Fruit fly (Drosophila melanogaster) whole organism, embryonic: ENCODE measurements around the gene miple2.

Source experiments
- ATbp ChIP-seq: fragments of 200-800 bp; sonication (Bioruptor generic); optimal IDR thresholded peaks from 2 replicates; lab custom pipeline; 2017; ENCODE audit warnings: missing biosample characterization, mild to moderate bottlenecking, missing genetic modification characterization, missing genetic modification reagents
- Bdp1 ChIP-seq: fragments of 200-800 bp; sonication (Bioruptor generic); optimal IDR thresholded peaks from 3 replicates; lab custom pipeline; 2016; ENCODE audit warnings: missing biosample characterization, missing genetic modification characterization
- Bteb2 ChIP-seq: fragments of 200-800 bp; sonication (Bioruptor generic); optimal IDR thresholded peaks from 2 replicates; lab custom pipeline; 2016; ENCODE audit warnings: missing biosample characterization, missing genetic modification characterization
- CG10209 ChIP-seq: fragments of 200-800 bp; sonication (Bioruptor generic); optimal IDR thresholded peaks from 3 replicates; lab custom pipeline; 2017; ENCODE audit warnings: missing biosample characterization, mild to moderate bottlenecking, missing genetic modification characterization, missing genetic modification reagents
- CG10654 ChIP-seq: fragments of 200-800 bp; sonication (Bioruptor generic); optimal IDR thresholded peaks from 2 replicates; lab custom pipeline; 2016; ENCODE audit warnings: missing biosample characterization, missing genetic modification characterization
- CG10959 ChIP-seq: fragments of 200-800 bp; sonication (Bioruptor generic); IDR thresholded peaks from 2 replicates; pipeline ENCODE4 v1.3.6; 2022; ENCODE audit warnings: missing biosample characterization, missing genetic modification characterization
- CG11247 ChIP-seq: fragments of 200-800 bp; sonication (Bioruptor generic); IDR thresholded peaks from 2 replicates; pipeline ENCODE4 v1.3.6; 2022; ENCODE audit warnings: missing biosample characterization, missing genetic modification characterization
- CG11398 ChIP-seq: fragments of 200-800 bp; sonication (Bioruptor generic); optimal IDR thresholded peaks from 2 replicates; lab custom pipeline; 2016; ENCODE audit warnings: missing biosample characterization, missing genetic modification characterization
- CG11504 ChIP-seq: fragments of 200-800 bp; sonication (Bioruptor generic); optimal IDR thresholded peaks from 3 replicates; lab custom pipeline; 2019; ENCODE audit warnings: missing biosample characterization, mild to moderate bottlenecking, missing genetic modification characterization, moderate library complexity
- CG12219 ChIP-seq: fragments of 200-800 bp; sonication (Bioruptor generic); optimal IDR thresholded peaks from 3 replicates; lab custom pipeline; 2018; ENCODE audit warnings: missing biosample characterization, mild to moderate bottlenecking, missing genetic modification characterization
- CG12744 ChIP-seq: fragments of 200-800 bp; sonication (Bioruptor generic); optimal IDR thresholded peaks from 2 replicates; lab custom pipeline; 2016; ENCODE audit warnings: missing biosample characterization, missing genetic modification characterization
- CG16863 ChIP-seq: fragments of 200-800 bp; sonication (Bioruptor generic); optimal IDR thresholded peaks from 3 replicates; lab custom pipeline; 2016; ENCODE audit warnings: missing biosample characterization, missing genetic modification characterization
- CG17612 ChIP-seq: fragments of 200-800 bp; sonication (Bioruptor generic); IDR thresholded peaks from 2 replicates; pipeline ENCODE4 v1.3.6; 2022; ENCODE audit warnings: missing biosample characterization, missing genetic modification characterization
- CG31224 ChIP-seq: fragments of 200-800 bp; sonication (Bioruptor generic); IDR thresholded peaks from 2 replicates; pipeline ENCODE4 v1.3.6; 2022; ENCODE audit warnings: missing biosample characterization, missing genetic modification characterization
- CG33557 ChIP-seq: fragments of 200-800 bp; sonication (Bioruptor generic); optimal IDR thresholded peaks from 2 replicates; lab custom pipeline; 2019; ENCODE audit warnings: missing biosample characterization, mild to moderate bottlenecking, missing genetic modification characterization, moderate library complexity
- CG42726 ChIP-seq: fragments of 200-800 bp; sonication (Bioruptor generic); IDR thresholded peaks from 2 replicates; pipeline ENCODE4 v1.3.6; 2022; ENCODE audit warnings: missing biosample characterization, missing genetic modification characterization; ENCODE audit not compliant: partially characterized antibody
- CG4404 ChIP-seq: fragments of 200-800 bp; sonication (Bioruptor generic); IDR thresholded peaks from 2 replicates; pipeline ENCODE4 v1.3.6; 2022; ENCODE audit warnings: missing biosample characterization, missing genetic modification characterization
- CG7745 ChIP-seq: fragments of 200-800 bp; sonication (Bioruptor generic); optimal IDR thresholded peaks from 2 replicates; lab custom pipeline; 2018; ENCODE audit warnings: missing biosample characterization, mild to moderate bottlenecking, missing genetic modification characterization, moderate library complexity
- CrebB ChIP-seq: fragments of 200-800 bp; sonication (Bioruptor generic); optimal IDR thresholded peaks from 3 replicates; lab custom pipeline; 2018; ENCODE audit warnings: missing biosample characterization, mild to moderate bottlenecking, missing genetic modification characterization
- Dek ChIP-seq: fragments of 200-800 bp; sonication (Bioruptor generic); optimal IDR thresholded peaks from 3 replicates; lab custom pipeline; 2019; ENCODE audit warnings: missing biosample characterization, mild to moderate bottlenecking, missing genetic modification characterization, moderate library complexity
- Ets97D ChIP-seq: fragments of 200-800 bp; sonication (Bioruptor generic); optimal IDR thresholded peaks from 3 replicates; lab custom pipeline; 2016; ENCODE audit warnings: missing biosample characterization, missing genetic modification characterization
- Nf-YA ChIP-seq: fragments of 200-800 bp; sonication (Bioruptor generic); IDR thresholded peaks from 2 replicates; pipeline ENCODE4 v1.3.6; 2022; ENCODE audit warnings: missing biosample characterization, missing genetic modification characterization
- Rx ChIP-seq: fragments of 200-800 bp; sonication (Bioruptor generic); IDR thresholded peaks from 2 replicates; pipeline ENCODE4 v1.3.6; 2022; ENCODE audit warnings: missing biosample characterization, missing genetic modification characterization
- Sox102F ChIP-seq: fragments of 200-800 bp; sonication (Bioruptor generic); optimal IDR thresholded peaks from 2 replicates; lab custom pipeline; 2018; ENCODE audit warnings: missing biosample characterization, mild to moderate bottlenecking, missing genetic modification characterization, moderate library complexity
- ab ChIP-seq: fragments of 200-800 bp; sonication (Bioruptor generic); optimal IDR thresholded peaks from 2 replicates; lab custom pipeline; 2016; ENCODE audit warnings: missing biosample characterization, missing genetic modification characterization
- abd-A ChIP-seq: fragments of 200-800 bp; sonication (Bioruptor generic); optimal IDR thresholded peaks from 3 replicates; lab custom pipeline; 2019; ENCODE audit warnings: missing biosample characterization, mild to moderate bottlenecking, missing genetic modification characterization, moderate library complexity
- ap ChIP-seq: fragments of 200-800 bp; sonication (Bioruptor generic); IDR thresholded peaks from 2 replicates; pipeline ENCODE4 v1.3.6; 2022; ENCODE audit warnings: missing biosample characterization, missing genetic modification characterization
- ase ChIP-seq: fragments of 200-800 bp; sonication (Bioruptor generic); IDR thresholded peaks from 3 replicates; pipeline ENCODE4 v1.3.6; 2022; ENCODE audit warnings: missing biosample characterization, missing genetic modification characterization
- crc ChIP-seq: fragments of 200-800 bp; sonication (Bioruptor generic); optimal IDR thresholded peaks from 2 replicates; lab custom pipeline; 2016; ENCODE audit warnings: missing biosample characterization, missing genetic modification characterization
- crp ChIP-seq, 2 experiments: fragments of 200-800 bp; sonication (Bioruptor generic); optimal IDR thresholded peaks; 2 replicates in 1 of 2; 3 replicates in 1 of 2; lab custom pipeline; 2017; ENCODE audit warnings: missing biosample characterization in 2 of 2, missing genetic modification characterization in 2 of 2, mild to moderate bottlenecking in 1 of 2, moderate library complexity in 1 of 2
- ems ChIP-seq: fragments of 200-800 bp; sonication (Bioruptor generic); optimal IDR thresholded peaks from 3 replicates; lab custom pipeline; 2016; ENCODE audit warnings: missing biosample characterization, missing genetic modification characterization
- esg ChIP-seq: fragments of 200-800 bp; sonication (Bioruptor generic); conservative IDR thresholded peaks from 2 replicates; pipeline ENCODE4 v1.3.6; 2022; ENCODE audit warnings: missing biosample characterization, missing genetic modification characterization
- eyg ChIP-seq: fragments of 200-800 bp; sonication (Bioruptor generic); optimal IDR thresholded peaks from 3 replicates; lab custom pipeline; 2016; ENCODE audit warnings: missing biosample characterization, missing genetic modification characterization
- gfzf ChIP-seq: fragments of 200-800 bp; sonication (Bioruptor generic); optimal IDR thresholded peaks from 2 replicates; lab custom pipeline; 2016; ENCODE audit warnings: missing biosample characterization, mild to moderate bottlenecking, missing genetic modification characterization, moderate library complexity
- grau ChIP-seq: fragments of 200-800 bp; optimal IDR thresholded peaks from 3 replicates; lab custom pipeline; 2019; ENCODE audit warnings: missing biosample characterization, mild to moderate bottlenecking, missing genetic modification characterization, moderate library complexity
- gro ChIP-seq: fragments of 200-800 bp; sonication (Bioruptor generic); optimal IDR thresholded peaks from 2 replicates; lab custom pipeline; 2016; ENCODE audit warnings: missing biosample characterization, missing genetic modification characterization
- insv ChIP-seq, 2 experiments: fragments of 200-800 bp; sonication (Bioruptor generic); optimal IDR thresholded peaks; 3 replicates each; lab custom pipeline; 2016 to 2018; ENCODE audit warnings: missing biosample characterization in 2 of 2, missing genetic modification characterization in 2 of 2
- jing ChIP-seq: fragments of 200-800 bp; sonication (Bioruptor generic); optimal IDR thresholded peaks from 2 replicates; lab custom pipeline; 2018; ENCODE audit warnings: missing biosample characterization, mild to moderate bottlenecking, missing genetic modification characterization
- kay ChIP-seq: fragments of 200-800 bp; sonication (Bioruptor generic); optimal IDR thresholded peaks from 2 replicates; lab custom pipeline; 2016; ENCODE audit warnings: missing biosample characterization, missing genetic modification characterization
- knrl ChIP-seq: fragments of 200-800 bp; sonication (Bioruptor generic); IDR thresholded peaks from 3 replicates; pipeline ENCODE4 v1.3.6; 2022; ENCODE audit warnings: missing biosample characterization, missing genetic modification characterization; ENCODE audit not compliant: partially characterized antibody
- lola ChIP-seq, 3 experiments: fragments of >200 bp in 2 of 3; fragments of 200-800 bp in 1 of 3; sonication (Bioruptor generic) in 1 of 3; optimal IDR thresholded peaks; 2 replicates each; lab custom pipeline; 2017 to 2019; ENCODE audit warnings: missing biosample characterization in 3 of 3, missing genetic modification characterization in 3 of 3, mild to moderate bottlenecking in 1 of 3, moderate library complexity in 1 of 3
- oc ChIP-seq: fragments of 200-800 bp; sonication (Bioruptor generic); optimal IDR thresholded peaks from 2 replicates; lab custom pipeline; 2018; ENCODE audit warnings: missing biosample characterization, mild to moderate bottlenecking, missing genetic modification characterization, moderate library complexity
- peb ChIP-seq: fragments of 200-800 bp; sonication (Bioruptor generic); IDR thresholded peaks from 2 replicates; pipeline ENCODE4 v1.3.6; 2022; ENCODE audit warnings: missing biosample characterization, missing genetic modification characterization
- pnt ChIP-seq: fragments of 200-800 bp; sonication (Bioruptor generic); optimal IDR thresholded peaks from 3 replicates; lab custom pipeline; 2016; ENCODE audit warnings: missing biosample characterization, missing genetic modification characterization
- seq ChIP-seq: fragments of 200-800 bp; sonication (Bioruptor generic); IDR thresholded peaks from 2 replicates; pipeline ENCODE4 v1.3.6; 2022; ENCODE audit warnings: missing biosample characterization, missing genetic modification characterization
- shn ChIP-seq: fragments of 200-800 bp; sonication (Bioruptor generic); optimal IDR thresholded peaks from 3 replicates; lab custom pipeline; 2016; ENCODE audit warnings: missing biosample characterization, missing genetic modification characterization
- sim ChIP-seq: fragments of 200-800 bp; sonication (Bioruptor generic); IDR thresholded peaks from 2 replicates; pipeline ENCODE4 v1.3.6; 2022; ENCODE audit warnings: missing biosample characterization, missing genetic modification characterization
- sisA ChIP-seq: fragments of 200-800 bp; sonication (Bioruptor generic); IDR thresholded peaks from 2 replicates; pipeline ENCODE4 v1.3.6; 2022; ENCODE audit warnings: missing biosample characterization, missing genetic modification characterization
- sob ChIP-seq: fragments of 200-800 bp; sonication (Bioruptor generic); IDR thresholded peaks from 2 replicates; pipeline ENCODE4 v1.3.6; 2022; ENCODE audit warnings: missing biosample characterization, missing genetic modification characterization
- trh ChIP-seq: fragments of 200-800 bp; sonication (Bioruptor generic); optimal IDR thresholded peaks from 2 replicates; lab custom pipeline; 2016; ENCODE audit warnings: missing biosample characterization, missing genetic modification characterization
- yki ChIP-seq: fragments of >200 bp; optimal IDR thresholded peaks from 3 replicates; lab custom pipeline; 2018
- z ChIP-seq: fragments of 200-800 bp; sonication (Bioruptor generic); IDR thresholded peaks from 3 replicates; pipeline ENCODE4 v1.3.6; 2022; ENCODE audit warnings: missing biosample characterization, missing genetic modification characterization

The miple2 gene

dm6 chr3L:294841-295408 is 23.9 kb downstream of the miple2 start (continued):
- no peak for TF ChIP-seq Nf-YA (GFP tag; lab: Robert Waterston, UW)
- no peak for TF ChIP-seq CrebB
- TF ChIP-seq Bdp1, result no peak
- no peak for TF ChIP-seq crp (GFP tag; optimal IDR thresholded peaks at IDR 0.05; lab: Kevin White, UChicago)
- no peak for TF ChIP-seq CG11247
- no peak for TF ChIP-seq CG7745 (tag; lab: Kevin White, UChicago)
- TF ChIP-seq peb (GFP tag; lab: Robert Waterston, UW), result no peak
- no peak for TF ChIP-seq ase
- TF ChIP-seq CG17612 (GFP tag; lab: Robert Waterston, UW), result no peak
- TF ChIP-seq esg (GFP tag; lab: Robert Waterston, UW), result no peak
- no peak for TF ChIP-seq crc
- TF ChIP-seq oc (tag; lab: Kevin White, UChicago), result no peak
- no peak for TF ChIP-seq Sox102F (GFP tag; lab: Kevin White, UChicago)
- TF ChIP-seq Bteb2 (GFP tag; lab: Kevin White, UChicago), result no peak
- TF ChIP-seq CG11398 (GFP tag; lab: Kevin White, UChicago), result no peak
- no peak for TF ChIP-seq jing (GFP tag; lab: Kevin White, UChicago)
- no peak for TF ChIP-seq CG10959 (GFP tag; lab: Robert Waterston, UW)
- no peak for TF ChIP-seq sob (GFP tag; lab: Robert Waterston, UW)
- TF ChIP-seq insv (GFP tag; optimal IDR thresholded peaks at IDR 0.05; lab: Kevin White, UChicago), result no peak
- TF ChIP-seq seq, result no peak
- TF ChIP-seq abd-A (tag; lab: Kevin White, UChicago), result no peak
- no peak for TF ChIP-seq pnt (GFP tag; lab: Kevin White, UChicago)
- TF ChIP-seq z (GFP tag; lab: Robert Waterston, UW), result no peak
- no peak for TF ChIP-seq knrl
- no peak for TF ChIP-seq trh (GFP tag; lab: Kevin White, UChicago)
- TF ChIP-seq ab (GFP tag; lab: Kevin White, UChicago), result no peak
- TF ChIP-seq CG42726, result no peak
- TF ChIP-seq eyg, result no peak
- no peak for TF ChIP-seq Rx (GFP tag; lab: Robert Waterston, UW)
- peak; percentile 23 for TF ChIP-seq CG10209
- no peak for TF ChIP-seq CG12744 (GFP tag; lab: Kevin White, UChicago)
- TF ChIP-seq gfzf (GFP tag; lab: Kevin White, UChicago), result no peak
- TF ChIP-seq grau (tag; lab: Kevin White, UChicago), result peak; percentile 25
- peak; percentile 18 for TF ChIP-seq ATbp
- peak; percentile 37 for TF ChIP-seq CG33557 (GFP tag; lab: Kevin White, UChicago)
- no peak for TF ChIP-seq shn (GFP tag; lab: Kevin White, UChicago)
- TF ChIP-seq ap (GFP tag; lab: Robert Waterston, UW), result no peak
- TF ChIP-seq Ets97D (GFP tag; lab: Kevin White, UChicago), result no peak
- TF ChIP-seq CG4404 (GFP tag; lab: Robert Waterston, UW), result no peak
- TF ChIP-seq CG31224 (GFP tag; lab: Robert Waterston, UW), result no peak
- peak in 1 of 3 experiments; percentile 71 for TF ChIP-seq lola (GFP tag; optimal IDR thresholded peaks at IDR 0.05; lab: Kevin White, UChicago)
- TF ChIP-seq CG12219, result peak; percentile 23
- no peak for TF ChIP-seq yki
- TF ChIP-seq gro (GFP tag; lab: Kevin White, UChicago), result no peak
- no peak for TF ChIP-seq ems (GFP tag; lab: Kevin White, UChicago)
- no peak for TF ChIP-seq CG10654 (GFP tag; lab: Kevin White, UChicago)
- no peak for TF ChIP-seq kay (GFP tag; lab: Kevin White, UChicago)
- peak; percentile 40 for TF ChIP-seq CG11504 (tag; lab: Kevin White, UChicago)
- TF ChIP-seq Dek (tag; lab: Kevin White, UChicago), result no peak
- TF ChIP-seq CG16863 (GFP tag; lab: Kevin White, UChicago), result peak; percentile 31
- no peak for TF ChIP-seq sim (GFP tag; lab: Robert Waterston, UW)
- no peak for TF ChIP-seq sisA (GFP tag; lab: Robert Waterston, UW)
